Fruit fly (Drosophila melanogaster): ENCODE measurements around the gene Hpd.

- TF ChIP-seq tai (GFP tag; optimal IDR thresholded peaks at IDR 0.05), result no peak
- TF ChIP-seq foxo (GFP tag; optimal IDR thresholded peaks at IDR 0.05), result no peak
- TF ChIP-seq HLH106 (tag; optimal IDR thresholded peaks at IDR 0.05), result no peak
- no peak for TF ChIP-seq Jra (GFP tag; optimal IDR thresholded peaks at IDR 0.05)
- no peak for TF ChIP-seq Abd-B (GFP tag; optimal IDR thresholded peaks at IDR 0.05)
- no peak for TF ChIP-seq h (GFP tag; optimal IDR thresholded peaks at IDR 0.05)
- no peak for TF ChIP-seq Dfd (GFP tag; optimal IDR thresholded peaks at IDR 0.05)
These were observed 8.1 kb downstream of the Hpd start for dm6 chr3L:20431619-20432018.

Data from whole organism, wandering third instar larva.